Worm (Caenorhabditis elegans): ENCODE results near the gene F44E5.5.

F44E5.5 gene

DNA sequence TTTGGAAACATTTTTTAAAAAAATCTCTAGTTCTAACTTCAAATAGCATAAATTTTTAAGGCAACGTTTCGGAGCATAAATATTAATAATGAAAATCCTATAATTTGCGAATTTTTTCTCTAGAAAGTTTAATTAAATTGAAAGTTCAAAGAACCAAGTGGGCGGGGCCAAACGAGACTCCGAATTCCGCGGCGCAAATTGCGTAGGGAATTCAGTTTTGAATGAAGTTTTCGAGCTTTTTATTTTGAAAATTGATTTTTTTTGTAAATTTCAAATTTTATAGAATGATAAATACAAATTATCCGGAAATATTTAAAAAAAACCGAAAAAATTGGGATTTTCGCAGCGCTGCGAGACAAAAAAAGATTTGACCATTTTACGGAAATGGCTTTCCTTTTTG is 38.6 kb upstream of the F44E5.5 start:
- TF ChIP-seq mml-1 (tag; optimal IDR thresholded peaks at IDR 0.05), result no peak
- no peak for TF ChIP-seq nfya-1 (tag; optimal IDR thresholded peaks at IDR 0.05; ENCODE audit: insufficient read depth)
- no peak for TF ChIP-seq ama-1 (optimal IDR thresholded peaks at IDR 0.05)
- no peak for TF ChIP-seq nhr-23 (tag; optimal IDR thresholded peaks at IDR 0.05)
- no peak for TF ChIP-seq nhr-12 (tag; optimal IDR thresholded peaks at IDR 0.05)
- TF ChIP-seq unc-39 (tag; optimal IDR thresholded peaks at IDR 0.05), result no peak
- TF ChIP-seq nhr-67 (tag; optimal IDR thresholded peaks at IDR 0.05), result no peak
- no peak for TF ChIP-seq ztf-11 (tag; optimal IDR thresholded peaks at IDR 0.05)
- no peak for TF ChIP-seq skn-1 (tag; optimal IDR thresholded peaks at IDR 0.05)
- TF ChIP-seq elt-1 (tag; optimal IDR thresholded peaks at IDR 0.05), result no peak
- TF ChIP-seq snpc-4 (tag; optimal IDR thresholded peaks at IDR 0.05), result no peak
- TF ChIP-seq nhr-77 (tag; optimal IDR thresholded peaks at IDR 0.05), result no peak
- no peak for TF ChIP-seq nhr-25 (tag; optimal IDR thresholded peaks at IDR 0.05)
- no peak for TF ChIP-seq lsy-12 (tag; optimal IDR thresholded peaks at IDR 0.05)

DNA sequence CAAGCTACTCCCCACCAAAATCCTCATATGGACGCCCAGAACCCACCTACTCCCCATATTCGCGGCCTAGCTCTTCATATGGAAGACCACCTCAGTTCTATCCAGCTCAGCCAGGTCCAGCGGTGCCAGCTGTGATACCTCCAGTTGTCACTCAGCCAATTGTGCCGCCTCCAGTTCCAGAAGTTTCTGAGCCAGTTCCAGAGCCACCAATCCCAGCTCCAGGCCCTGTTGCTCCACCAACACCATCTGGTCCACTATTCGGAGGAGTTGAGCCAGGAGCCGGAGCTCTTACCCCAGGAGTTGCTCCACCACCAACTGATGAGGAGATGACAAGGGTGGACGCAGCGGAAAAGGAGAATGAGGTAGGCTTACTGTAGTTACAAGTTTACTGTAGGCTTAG is 37.9 kb upstream of the F44E5.5 start:
- TF ChIP-seq lin-39 (tag; optimal IDR thresholded peaks at IDR 0.05) (no peak), ceh-82 (tag; optimal IDR thresholded peaks at IDR 0.05) (no peak), nhr-25 (tag; optimal IDR thresholded peaks at IDR 0.05) (no peak), egl-5 (tag; optimal IDR thresholded peaks at IDR 0.05) (no peak), elt-3 (tag; optimal IDR thresholded peaks at IDR 0.05) (no peak), nhr-237 (tag; optimal IDR thresholded peaks at IDR 0.05) (no peak), fkh-10 (GFP tag; optimal IDR thresholded peaks at IDR 0.05) (no peak), ZK546.5 (tag; optimal IDR thresholded peaks at IDR 0.05) (no peak), pqm-1 (tag; optimal IDR thresholded peaks at IDR 0.05) (no peak), hmg-11 (tag; optimal IDR thresholded peaks at IDR 0.05) (no peak), ama-1 (optimal IDR thresholded peaks at IDR 0.05) (no peak), ztf-4 (tag; optimal IDR thresholded peaks at IDR 0.05) (no peak), nfya-1 (tag; optimal IDR thresholded peaks at IDR 0.05; ENCODE audit: insufficient read depth) (no peak), nhr-28 (tag; optimal IDR thresholded peaks at IDR 0.05) (no peak), aly-2 (tag; optimal IDR thresholded peaks at IDR 0.05) (no peak), snpc-4 (tag; optimal IDR thresholded peaks at IDR 0.05) (no peak)

DNA sequence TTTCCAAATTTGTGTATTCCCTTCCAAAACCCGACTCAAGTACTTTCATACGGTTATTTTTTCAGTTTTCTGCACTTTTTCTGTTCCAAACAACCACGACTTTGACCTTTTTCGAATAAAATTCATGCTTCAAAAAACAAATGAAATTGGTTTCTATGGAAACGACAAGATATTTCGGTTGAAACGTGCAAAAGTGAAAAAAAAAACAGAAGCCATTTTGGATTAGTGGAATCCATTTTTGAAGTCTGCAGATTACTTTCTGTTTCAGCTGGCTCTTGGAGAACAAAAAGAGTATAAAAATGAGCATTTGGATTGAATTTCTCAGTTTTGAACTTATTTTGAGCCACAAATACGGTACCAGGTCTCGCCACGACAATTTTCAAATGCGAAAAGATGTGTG is 37.3 kb upstream of the F44E5.5 start:
- TF ChIP-seq elt-3 (tag; optimal IDR thresholded peaks at IDR 0.05) (no peak), lsy-12 (tag; optimal IDR thresholded peaks at IDR 0.05) (no peak), mdl-1 (tag; optimal IDR thresholded peaks at IDR 0.05) (no peak), hmg-11 (tag; optimal IDR thresholded peaks at IDR 0.05) (no peak), pha-4 (tag; optimal IDR thresholded peaks at IDR 0.05) (no peak), snpc-4 (tag; optimal IDR thresholded peaks at IDR 0.05) (no peak), nhr-28 (tag; optimal IDR thresholded peaks at IDR 0.05) (no peak), fos-1 (tag; optimal IDR thresholded peaks at IDR 0.05) (no peak), ceh-28 (tag; optimal IDR thresholded peaks at IDR 0.05) (no peak), elt-1 (tag; optimal IDR thresholded peaks at IDR 0.05) (no peak), lin-39 (tag; optimal IDR thresholded peaks at IDR 0.05) (no peak), nhr-11 (tag; optimal IDR thresholded peaks at IDR 0.05) (no peak), lin-15B (tag; optimal IDR thresholded peaks at IDR 0.05) (no peak), unc-62 (GFP tag; optimal IDR thresholded peaks at IDR 0.05) (no peak), daf-12 (tag; optimal IDR thresholded peaks at IDR 0.05) (no peak), nhr-77 (tag; optimal IDR thresholded peaks at IDR 0.05) (no peak)

DNA sequence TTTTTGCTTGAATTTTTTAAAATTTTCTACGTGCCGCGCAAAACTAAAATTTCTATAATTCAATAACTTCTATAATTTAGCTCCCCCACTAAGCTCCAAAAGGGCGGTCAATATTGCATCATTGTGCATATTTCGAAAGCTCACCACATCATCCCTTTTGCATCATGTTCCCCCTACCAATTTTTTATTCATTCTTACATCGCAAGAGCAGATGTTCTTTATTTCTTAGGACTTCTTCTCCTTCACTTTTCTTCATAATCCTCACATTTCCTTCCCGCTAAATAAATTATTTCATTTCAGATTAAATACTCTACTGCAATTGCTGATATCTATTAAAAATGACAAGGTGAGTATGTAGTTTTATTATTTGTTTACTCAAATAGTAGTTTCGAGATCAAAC is 35.6 kb upstream of the F44E5.5 start, which contains the start of gene ldh-1:
ldh-1 (plus strand) TSS at position 301 of the 400 bp plus-strand sequence.
- TF ChIP-seq nhr-77 (tag; optimal IDR thresholded peaks at IDR 0.05), result no peak
- TF ChIP-seq skn-1 (tag; optimal IDR thresholded peaks at IDR 0.05), result no peak
- no peak for TF ChIP-seq nhr-237 (tag; optimal IDR thresholded peaks at IDR 0.05)
- no peak for TF ChIP-seq ceh-82 (tag; optimal IDR thresholded peaks at IDR 0.05)
- no peak for TF ChIP-seq fos-1 (tag; optimal IDR thresholded peaks at IDR 0.05)
- TF ChIP-seq nhr-28 (tag; optimal IDR thresholded peaks at IDR 0.05), result no peak
- no peak for TF ChIP-seq zag-1 (tag; optimal IDR thresholded peaks at IDR 0.05)
- no peak for TF ChIP-seq pha-4 (tag; optimal IDR thresholded peaks at IDR 0.05)
- TF ChIP-seq eor-1 (tag; optimal IDR thresholded peaks at IDR 0.05), result no peak
- no peak for TF ChIP-seq mml-1 (tag; optimal IDR thresholded peaks at IDR 0.05)
- no peak for TF ChIP-seq nhr-76 (tag; optimal IDR thresholded peaks at IDR 0.05)
- TF ChIP-seq lin-15B (tag; optimal IDR thresholded peaks at IDR 0.05), result no peak
- no peak for TF ChIP-seq lin-39 (tag; optimal IDR thresholded peaks at IDR 0.05)
- TF ChIP-seq snpc-4 (tag; optimal IDR thresholded peaks at IDR 0.05), result no peak
- TF ChIP-seq aly-2 (tag; optimal IDR thresholded peaks at IDR 0.05), result no peak
- no peak for TF ChIP-seq daf-12 (tag; optimal IDR thresholded peaks at IDR 0.05)
- TF ChIP-seq nhr-67 (tag; optimal IDR thresholded peaks at IDR 0.05), result no peak
- TF ChIP-seq ztf-4 (tag; optimal IDR thresholded peaks at IDR 0.05), result no peak
- TF ChIP-seq egl-27 (tag; optimal IDR thresholded peaks at IDR 0.05), result no peak
- TF ChIP-seq ztf-11 (tag; optimal IDR thresholded peaks at IDR 0.05), result no peak

All from whole organism, L3 larva.